Worm (Caenorhabditis elegans): ENCODE data around the gene D2096.13.

DNA sequence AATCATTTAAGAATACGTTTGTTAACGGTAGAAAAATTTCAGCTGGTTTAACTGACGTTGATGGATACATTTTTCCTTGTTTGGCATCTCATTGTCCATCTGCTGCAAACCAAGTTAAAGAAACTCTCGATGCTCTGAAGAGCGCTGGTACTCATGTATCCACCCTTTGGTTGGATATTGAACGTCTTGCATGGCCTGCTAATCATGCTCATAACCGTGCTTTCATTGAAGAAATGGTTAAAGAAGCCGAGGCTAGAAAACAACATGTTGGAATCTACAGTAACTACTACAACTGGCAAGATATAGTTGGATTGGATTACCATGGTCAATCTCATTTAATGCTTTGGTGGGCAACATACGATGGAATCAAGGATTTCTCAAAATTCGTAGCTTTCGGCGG is 25.4 kb downstream of the D2096.13 start:
- TF ChIP-seq tbx-11 (GFP tag; IDR thresholded peaks at IDR 0.05) (no peak), ceh-13 (GFP tag; optimal IDR thresholded peaks at IDR 0.05) (no peak)
